Fruit fly (Drosophila melanogaster): ENCODE results near the gene CG11892.

- TF ChIP-seq h (optimal IDR thresholded peaks at IDR 0.05): no peak
- TF ChIP-seq insv (optimal IDR thresholded peaks at IDR 0.05): no peak
- no peak for TF ChIP-seq Sin3A (optimal IDR thresholded peaks at IDR 0.05)
- TF ChIP-seq psq (optimal IDR thresholded peaks at IDR 0.05): no peak
- TF ChIP-seq ttk (optimal IDR thresholded peaks at IDR 0.05): no peak
- TF ChIP-seq Myc (optimal IDR thresholded peaks at IDR 0.05): no peak
Observed at dm6 chr3R:25292864-25293284, 11.5 kb downstream of the CG11892 start, which contains the start of gene CG31098.

All from Kc167 (cell line).